Fruit fly (Drosophila melanogaster) whole organism, pupa: ENCODE data around the gene arm.

Experiments used
- CG13204 ChIP-seq: fragments of 200-800 bp; sonication (Bioruptor generic); optimal IDR thresholded peaks from 2 replicates; lab custom pipeline; 2018; ENCODE audit warnings: missing biosample characterization, mild to moderate bottlenecking, missing genetic modification characterization, moderate library complexity
- CG14655 ChIP-seq: fragments of 200-800 bp; sonication (Bioruptor generic); optimal IDR thresholded peaks from 3 replicates; lab custom pipeline; 2017; ENCODE audit warnings: mild to moderate bottlenecking, missing biosample characterization, missing genetic modification reagents, missing genetic modification characterization
- CG15710 ChIP-seq: fragments of 200-800 bp; sonication (Bioruptor generic); optimal IDR thresholded peaks from 2 replicates; lab custom pipeline; 2018; ENCODE audit warnings: missing biosample characterization, mild to moderate bottlenecking, missing genetic modification characterization, moderate library complexity
- CG34367 ChIP-seq: fragments of 200-800 bp; sonication (Bioruptor generic); optimal IDR thresholded peaks from 2 replicates; lab custom pipeline; 2018; ENCODE audit warnings: missing biosample characterization, mild to moderate bottlenecking, missing genetic modification characterization
- CG4496 ChIP-seq: fragments of 200-800 bp; sonication (Bioruptor generic); IDR thresholded peaks from 3 replicates; pipeline ENCODE4 v1.3.6; 2022; ENCODE audit warnings: missing biosample characterization, missing genetic modification characterization
- EcR ChIP-seq: fragments of 200-800 bp; sonication (Bioruptor generic); optimal IDR thresholded peaks from 3 replicates; lab custom pipeline; 2019; ENCODE audit warnings: missing biosample characterization, missing genetic modification characterization, mild to moderate bottlenecking, moderate library complexity, missing genetic modification reagents
- Ets98B ChIP-seq: fragments of 200-800 bp; sonication (Bioruptor generic); IDR thresholded peaks from 2 replicates; pipeline ENCODE4 v1.3.6; 2022; ENCODE audit warnings: missing biosample characterization, missing genetic modification characterization
- Snoo ChIP-seq: fragments of 200-800 bp; sonication (Bioruptor generic); optimal IDR thresholded peaks from 3 replicates; lab custom pipeline; 2017; ENCODE audit warnings: missing biosample characterization, mild to moderate bottlenecking, missing genetic modification characterization, inconsistent platforms

The arm gene

dm6 chrX:1845413-1845951, 55.0 kb downstream of the arm start:
- TF ChIP-seq CG34367 (tag; lab: Kevin White, UChicago): no peak
- TF ChIP-seq Ets98B (GFP tag; lab: Robert Waterston, UW): 0 out of 2 replicates have a peak, but pooled peaks have one; percentile 39
- TF ChIP-seq CG4496 (GFP tag; lab: Robert Waterston, UW): 0 out of 3 replicates have a peak, but pooled peaks have one; percentile 49

- no peak for TF ChIP-seq CG4496 (GFP tag; lab: Robert Waterston, UW)
- no peak for TF ChIP-seq CG13204 (GFP tag; lab: Kevin White, UChicago)
- peak; percentile 31 for TF ChIP-seq EcR (GFP tag; lab: Kevin White, UChicago)
- TF ChIP-seq CG14655 (GFP tag; lab: Kevin White, UChicago): no peak
- TF ChIP-seq CG15710 (tag; lab: Kevin White, UChicago): no peak
- peak; percentile 12; the same call in 1 of the 2 replicates for TF ChIP-seq Ets98B (GFP tag; lab: Robert Waterston, UW)
- no peak for TF ChIP-seq Snoo (tag; lab: Kevin White, UChicago)
- TF ChIP-seq, all 21 proteins: peak for 2
These were observed 57.6 kb downstream of the arm start for dm6 chrX:1842875-1843274.
